Fruit fly (Drosophila melanogaster): ENCODE data around the gene colt.

colt gene

dm6 chr2L:2731370-2732138 is 38.3 kb downstream of the colt start (continued):
- TF ChIP-seq gem (tag; optimal IDR thresholded peaks at IDR 0.05) (peak; percentile 56), CG6654 (GFP tag; optimal IDR thresholded peaks at IDR 0.05) (no peak), CG13624 (GFP tag; optimal IDR thresholded peaks at IDR 0.05) (peak; percentile 18), Ssrp (tag; optimal IDR thresholded peaks at IDR 0.05) (no peak), CG7556 (GFP tag; optimal IDR thresholded peaks at IDR 0.05) (peak; percentile 25), sd (tag; optimal IDR thresholded peaks at IDR 0.05) (peak; percentile 94), Optix (GFP tag; IDR thresholded peaks at IDR 0.05) (0 out of 3 replicates have a peak, but pooled peaks have one; percentile 47), H15 (GFP tag; IDR thresholded peaks at IDR 0.05) (0 out of 3 replicates have a peak, but pooled peaks have one; percentile 36), lab (GFP tag; optimal IDR thresholded peaks at IDR 0.05) (peak; percentile 40), Antp (GFP tag; optimal IDR thresholded peaks at IDR 0.05) (peak; percentile 26), Fer3 (tag; optimal IDR thresholded peaks at IDR 0.05) (peak; percentile 4), CG14441 (GFP tag; IDR thresholded peaks at IDR 0.05) (peak; percentile 45; the same call in 1 of the 2 replicates), Dp (GFP tag; optimal IDR thresholded peaks at IDR 0.05) (no peak), pan (optimal IDR thresholded peaks at IDR 0.05) (no peak), pan (GFP tag; optimal IDR thresholded peaks at IDR 0.05 in 1 of 2, IDR thresholded peaks at IDR 0.05 in 1 of 2) (peak in 1 of 2 experiments; percentile 63), NC2β (GFP tag; optimal IDR thresholded peaks at IDR 0.05) (peak; percentile 11), YL-1 (GFP tag; optimal IDR thresholded peaks at IDR 0.05) (no peak), tap (tag; optimal IDR thresholded peaks at IDR 0.05) (peak; percentile 6), Sox100B (GFP tag; optimal IDR thresholded peaks at IDR 0.05) (peak; percentile 33), CG11723 (GFP tag; optimal IDR thresholded peaks at IDR 0.05) (peak; percentile 16), Rx (GFP tag; IDR thresholded peaks at IDR 0.05) (peak; percentile 62; the same call in 1 of the 2 replicates), CG33557 (GFP tag; optimal IDR thresholded peaks at IDR 0.05) (no peak), ken (GFP tag; IDR thresholded peaks at IDR 0.05) (no peak), jing (GFP tag; optimal IDR thresholded peaks at IDR 0.05) (no peak), CG12219 (GFP tag; optimal IDR thresholded peaks at IDR 0.05) (no peak), prd (optimal IDR thresholded peaks at IDR 0.05) (no peak), prd (GFP tag; IDR thresholded peaks at IDR 0.05) (peak; percentile 71), corto (GFP tag; optimal IDR thresholded peaks at IDR 0.05) (no peak), CG6765 (GFP tag; optimal IDR thresholded peaks at IDR 0.05) (no peak), unpg (GFP tag; optimal IDR thresholded peaks at IDR 0.05) (peak; percentile 29), klu (GFP tag; IDR thresholded peaks at IDR 0.05) (peak; percentile 18; the same call in 1 of the 2 replicates), CG30020 (tag; optimal IDR thresholded peaks at IDR 0.05) (no peak), CG11504 (tag; optimal IDR thresholded peaks at IDR 0.05) (peak; percentile 57), tll (GFP tag; optimal IDR thresholded peaks at IDR 0.05) (no peak), nau (GFP tag; optimal IDR thresholded peaks at IDR 0.05) (no peak), kay (GFP tag; optimal IDR thresholded peaks at IDR 0.05) (peak; percentile 50), cg (GFP tag; optimal IDR thresholded peaks at IDR 0.05) (peak; percentile 3), CG14014 (GFP tag; IDR thresholded peaks at IDR 0.05) (peak; percentile 80), CG4424 (GFP tag; optimal IDR thresholded peaks at IDR 0.05) (peak; percentile 42), row (GFP tag; IDR thresholded peaks at IDR 0.05) (peak; percentile 59; the same call in 2 of the 3 replicates), Blimp-1 (GFP tag; optimal IDR thresholded peaks at IDR 0.05) (peak; percentile 50), D (optimal IDR thresholded peaks at IDR 0.05) (no peak), D (GFP tag; optimal IDR thresholded peaks at IDR 0.05) (peak; percentile 15), bab2 (GFP tag; optimal IDR thresholded peaks at IDR 0.05) (peak; percentile 27), CG32772 (GFP tag; IDR thresholded peaks at IDR 0.05) (peak; percentile 64), Deaf1 (tag; optimal IDR thresholded peaks at IDR 0.05) (peak; percentile 57), Side (GFP tag; optimal IDR thresholded peaks at IDR 0.05) (no peak), CG14667 (GFP tag; IDR thresholded peaks at IDR 0.05) (peak; percentile 55; the same call in 1 of the 2 replicates), CG31441 (GFP tag; IDR thresholded peaks at IDR 0.05) (peak; percentile 42)
